Worm (Caenorhabditis elegans) whole organism, late embryonic: ENCODE results near the gene irld-6.

Experiments
- C08G9.2 ChIP-seq: sonication (generic microtip); optimal IDR thresholded peaks from 2 replicates; lab custom pipeline; 2016; ENCODE audit warnings: mild to moderate bottlenecking, missing genetic modification characterization, moderate library complexity, missing compliant biosample characterization
- F13H6.1 ChIP-seq: sonication (generic microtip); optimal IDR thresholded peaks from 2 replicates; lab custom pipeline; 2016; ENCODE audit warnings: missing genetic modification characterization, missing compliant biosample characterization
- K02D7.2 ChIP-seq: sonication (generic microtip); optimal IDR thresholded peaks from 2 replicates; lab custom pipeline; 2017; ENCODE audit warnings: mild to moderate bottlenecking, missing genetic modification characterization, missing compliant biosample characterization
- ahr-1 ChIP-seq: sonication (generic microtip); optimal IDR thresholded peaks from 2 replicates; lab custom pipeline; 2016; ENCODE audit warnings: missing genetic modification characterization, missing compliant biosample characterization
- ceh-19 ChIP-seq: fragments of 200-800 bp; sonication (Bioruptor generic); optimal IDR thresholded peaks from 2 replicates; lab custom pipeline; 2018; ENCODE audit warnings: mild to moderate bottlenecking, missing genetic modification characterization, missing compliant biosample characterization
- ceh-2 ChIP-seq: sonication (generic microtip); optimal IDR thresholded peaks from 2 replicates; lab custom pipeline; 2016; ENCODE audit warnings: missing genotype, missing genetic modification characterization, missing compliant biosample characterization
- ceh-24 ChIP-seq: sonication (generic microtip); optimal IDR thresholded peaks from 2 replicates; lab custom pipeline; 2016; ENCODE audit warnings: mild to moderate bottlenecking, missing genetic modification characterization, missing compliant biosample characterization
- ceh-30 ChIP-seq: fragments of 150-350 bp; optimal IDR thresholded peaks from 2 replicates; lab custom pipeline; 2014; ENCODE audit warnings: missing biosample characterization, missing genetic modification characterization
- ceh-31 ChIP-seq: sonication (generic microtip); optimal IDR thresholded peaks from 2 replicates; lab custom pipeline; 2016; ENCODE audit warnings: missing genetic modification characterization, missing compliant biosample characterization
- ceh-45 ChIP-seq: fragments of 200-800 bp; sonication (Bioruptor generic); IDR thresholded peaks from 2 replicates; pipeline ENCODE4 v1.3.6; 2022; ENCODE audit warnings: missing genetic modification reagents, missing genetic modification characterization, missing compliant biosample characterization
- ceh-6 ChIP-seq: fragments of 200-800 bp; sonication (Bioruptor generic); optimal IDR thresholded peaks from 2 replicates; lab custom pipeline; 2018; ENCODE audit warnings: mild to moderate bottlenecking, missing genetic modification characterization, missing compliant biosample characterization
- che-1 ChIP-seq: sonication (generic microtip); optimal IDR thresholded peaks from 2 replicates; lab custom pipeline; 2016; ENCODE audit warnings: mild to moderate bottlenecking, missing genetic modification characterization, missing compliant biosample characterization
- dmd-4 ChIP-seq: sonication (generic microtip); optimal IDR thresholded peaks from 2 replicates; lab custom pipeline; 2016; ENCODE audit warnings: borderline replicate concordance, missing genetic modification characterization, missing compliant biosample characterization
- dve-1 ChIP-seq: sonication (generic microtip); optimal IDR thresholded peaks from 2 replicates; lab custom pipeline; 2017; ENCODE audit warnings: antibody characterized with exemption, mild to moderate bottlenecking, missing genetic modification characterization, missing compliant biosample characterization
- elt-4 ChIP-seq: sonication (generic microtip); optimal IDR thresholded peaks from 2 replicates; lab custom pipeline; 2016; ENCODE audit warnings: missing genetic modification characterization, missing compliant biosample characterization
- ets-4 ChIP-seq: sonication (generic microtip); optimal IDR thresholded peaks from 2 replicates; lab custom pipeline; 2016; ENCODE audit warnings: missing genetic modification characterization, missing compliant biosample characterization
- fkh-10 ChIP-seq: fragments of 150-350 bp; optimal IDR thresholded peaks from 2 replicates; lab custom pipeline; 2014; ENCODE audit warnings: missing biosample characterization, missing genetic modification reagents, missing genetic modification characterization
- fkh-6 ChIP-seq: sonication (generic microtip); optimal IDR thresholded peaks from 2 replicates; lab custom pipeline; 2016; ENCODE audit warnings: missing genetic modification characterization, missing compliant biosample characterization
- gmeb-2 ChIP-seq: sonication (generic microtip); optimal IDR thresholded peaks from 2 replicates; lab custom pipeline; 2016; ENCODE audit warnings: missing genetic modification characterization, inconsistent platforms, missing compliant biosample characterization
- hlh-13 ChIP-seq: fragments of 200-800 bp; sonication (Bioruptor generic); optimal IDR thresholded peaks from 2 replicates; lab custom pipeline; 2018; ENCODE audit warnings: mild to moderate bottlenecking, missing genetic modification characterization, missing compliant biosample characterization
- hlh-15 ChIP-seq: sonication (generic microtip); optimal IDR thresholded peaks from 2 replicates; lab custom pipeline; 2016; ENCODE audit warnings: missing genetic modification characterization, missing compliant biosample characterization
- hlh-30 ChIP-seq: sonication (generic microtip); optimal IDR thresholded peaks from 2 replicates; lab custom pipeline; 2017; ENCODE audit warnings: antibody characterized with exemption, missing genetic modification characterization, missing compliant biosample characterization; ENCODE audit not compliant: insufficient read depth
- lin-11 ChIP-seq: fragments of 200-800 bp; sonication (Bioruptor generic); optimal IDR thresholded peaks from 2 replicates; lab custom pipeline; 2018; ENCODE audit warnings: mild to moderate bottlenecking, missing genetic modification characterization, missing compliant biosample characterization
- mec-3 ChIP-seq: sonication (generic microtip); optimal IDR thresholded peaks from 2 replicates; lab custom pipeline; 2016; ENCODE audit warnings: borderline replicate concordance, missing genetic modification characterization, missing compliant biosample characterization
- nhr-11 ChIP-seq: fragments of 150-350 bp; optimal IDR thresholded peaks from 2 replicates; lab custom pipeline; 2014; ENCODE audit warnings: missing biosample characterization, missing genetic modification characterization
- pag-3 ChIP-seq: sonication (generic microtip); optimal IDR thresholded peaks from 2 replicates; lab custom pipeline; 2016; ENCODE audit warnings: missing compliant biosample characterization, missing genetic modification characterization, borderline replicate concordance
- pat-9 ChIP-seq: fragments of 200-800 bp; sonication (Bioruptor generic); optimal IDR thresholded peaks from 2 replicates; lab custom pipeline; 2018; ENCODE audit warnings: mild to moderate bottlenecking, missing genetic modification characterization, moderate library complexity, missing compliant biosample characterization
- pha-2 ChIP-seq: sonication (generic microtip); optimal IDR thresholded peaks from 2 replicates; lab custom pipeline; 2017; ENCODE audit warnings: mild to moderate bottlenecking, missing genetic modification characterization, missing compliant biosample characterization
- rnt-1 ChIP-seq: sonication (generic microtip); optimal IDR thresholded peaks from 2 replicates; lab custom pipeline; 2016; ENCODE audit warnings: missing genetic modification characterization, missing compliant biosample characterization
- sox-2 ChIP-seq: fragments of 200-800 bp; sonication (Bioruptor generic); IDR thresholded peaks from 2 replicates; pipeline ENCODE4 v1.3.6; 2022; ENCODE audit warnings: missing genetic modification reagents, missing genetic modification characterization, missing compliant biosample characterization
- sox-4 ChIP-seq: sonication (generic microtip); optimal IDR thresholded peaks from 2 replicates; lab custom pipeline; 2017; ENCODE audit warnings: mild to moderate bottlenecking, missing genetic modification characterization, inconsistent platforms, missing compliant biosample characterization
- syd-9 ChIP-seq: sonication (generic microtip); optimal IDR thresholded peaks from 2 replicates; lab custom pipeline; 2016; ENCODE audit warnings: mild to moderate bottlenecking, missing genetic modification characterization, moderate library complexity, missing compliant biosample characterization
- unc-3 ChIP-seq, 2 experiments: fragments of 200-800 bp in 1 of 2; sonication (Bioruptor generic) in 1 of 2; sonication (generic microtip) in 1 of 2; conservative IDR thresholded peaks in 1 of 2; optimal IDR thresholded peaks in 1 of 2; 2 replicates each; pipeline versions ENCODE4 v1.3.6 to Lab custom; 2016 to 2022; ENCODE audit warnings: missing compliant biosample characterization in 2 of 2, missing genetic modification characterization in 2 of 2, missing genetic modification reagents in 1 of 2
- unc-55 ChIP-seq: sonication (generic microtip); optimal IDR thresholded peaks from 2 replicates; lab custom pipeline; 2017; ENCODE audit warnings: missing biosample characterization, missing genetic modification reagents, missing genetic modification characterization
- unc-86 ChIP-seq: sonication (generic microtip); optimal IDR thresholded peaks from 2 replicates; lab custom pipeline; 2016; ENCODE audit warnings: missing genetic modification characterization, missing compliant biosample characterization
- ztf-16 ChIP-seq: sonication (generic microtip); optimal IDR thresholded peaks from 2 replicates; lab custom pipeline; 2017; ENCODE audit warnings: missing genetic modification characterization, missing compliant biosample characterization

irld-6 gene

ce11 chrV:10801154-10801553 lies 44.6 kb upstream of the irld-6 start, which contains the start of gene D1054.18:
D1054.18 (minus strand) TSS chrV:10801198.
- TF ChIP-seq pat-9: no peak
- TF ChIP-seq hlh-30: no peak
- TF ChIP-seq F13H6.1 (tag; lab: Kevin White, UChicago): no peak
- no peak for TF ChIP-seq elt-4 (tag; lab: Kevin White, UChicago)
- TF ChIP-seq unc-86 (tag; lab: Kevin White, UChicago): no peak
- TF ChIP-seq C08G9.2 (tag; lab: Kevin White, UChicago): no peak
- TF ChIP-seq pha-2 (tag; lab: Kevin White, UChicago): no peak
- no peak for TF ChIP-seq sox-2 (GFP tag; lab: Robert Waterston, UW)
- TF ChIP-seq fkh-10: no peak
- TF ChIP-seq sox-4 (tag; lab: Kevin White, UChicago): no peak

DNA sequence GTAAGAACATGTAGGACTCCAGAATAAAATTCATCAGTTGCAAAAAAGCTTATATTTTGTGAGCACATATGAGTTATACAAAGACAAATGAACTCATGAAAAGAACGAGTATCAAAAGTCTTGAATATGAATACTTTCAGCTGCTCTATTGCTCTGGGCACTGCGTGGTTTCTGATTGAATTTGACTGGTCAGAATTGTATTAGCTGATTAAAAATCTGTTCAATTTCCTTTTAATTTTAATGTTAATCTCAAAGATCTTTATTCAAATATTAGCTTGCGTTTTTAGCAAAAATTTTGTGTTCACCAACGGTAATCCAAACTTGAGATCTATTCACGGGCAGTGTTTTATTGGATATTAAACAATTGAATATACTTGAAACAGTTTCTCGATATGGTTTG lies 41.5 kb upstream of the irld-6 start, which contains the start of gene srh-184:
srh-184 (minus strand) TSS at position 101 of the 400 bp plus-strand sequence.
- no peak for TF ChIP-seq K02D7.2 (tag; lab: Kevin White, UChicago)
- TF ChIP-seq pha-2 (tag; lab: Kevin White, UChicago): no peak
- no peak for TF ChIP-seq lin-11
- TF ChIP-seq ztf-16: no peak
- no peak for TF ChIP-seq unc-86 (tag; lab: Kevin White, UChicago)
- no peak for TF ChIP-seq che-1 (tag; lab: Kevin White, UChicago)
- TF ChIP-seq ahr-1: no peak
- no peak for TF ChIP-seq unc-55 (GFP tag; lab: Kevin White, UChicago)
- TF ChIP-seq ceh-24 (tag; lab: Kevin White, UChicago): no peak
- no peak for TF ChIP-seq ceh-31
- TF ChIP-seq ceh-45: no peak
- TF ChIP-seq ets-4: no peak
- no peak for TF ChIP-seq sox-2 (GFP tag; lab: Robert Waterston, UW)
- TF ChIP-seq, all 69 proteins: peak for 0

- TF ChIP-seq syd-9 (no peak), nhr-11 (tag; lab: Kevin White, UChicago) (no peak), hlh-15 (tag; lab: Kevin White, UChicago) (no peak), che-1 (tag; lab: Kevin White, UChicago) (no peak), ceh-6 (no peak), gmeb-2 (tag; lab: Kevin White, UChicago) (no peak), unc-55 (GFP tag; lab: Kevin White, UChicago) (no peak), ceh-30 (tag; lab: Kevin White, UChicago) (no peak), pha-2 (tag; lab: Kevin White, UChicago) (no peak), dmd-4 (tag; lab: Kevin White, UChicago) (no peak), F13H6.1 (tag; lab: Kevin White, UChicago) (no peak), dve-1 (tag; lab: Kevin White, UChicago) (no peak), rnt-1 (tag; lab: Kevin White, UChicago) (no peak), unc-86 (tag; lab: Kevin White, UChicago) (no peak), ceh-24 (tag; lab: Kevin White, UChicago) (no peak)
- TF ChIP-seq, all 69 proteins: peak for 0
Measured at ce11 chrV:10795494-10795893, 38.9 kb upstream of the irld-6 start, which contains the start of gene D1054.19. D1054.19 (plus strand) TSS chrV:10795794.

ce11 chrV:10794463-10794862 lies 37.9 kb upstream of the irld-6 start:
- TF ChIP-seq ceh-2 (no peak), fkh-6 (tag; lab: Kevin White, UChicago) (no peak), ceh-19 (no peak), ceh-31 (no peak), pag-3 (tag; lab: Kevin White, UChicago) (no peak), unc-3 (GFP tag; conservative IDR thresholded peaks at IDR 0.05; lab: Robert Waterston, UW) (no peak), unc-3 (tag; optimal IDR thresholded peaks at IDR 0.05; lab: Kevin White, UChicago) (no peak), hlh-13 (GFP tag; lab: Kevin White, UChicago) (no peak), mec-3 (tag; lab: Kevin White, UChicago) (no peak), ceh-30 (tag; lab: Kevin White, UChicago) (no peak)
